Worm (Caenorhabditis elegans) whole organism, late embryonic: ENCODE data around the gene F13H8.11.

Experiments used
- Y22D7AL.16 ChIP-seq: sonication (generic microtip); optimal IDR thresholded peaks from 2 replicates; lab custom pipeline; 2016; ENCODE audit warnings: missing genetic modification characterization, missing compliant biosample characterization
- ceh-22 ChIP-seq: sonication (generic microtip); optimal IDR thresholded peaks from 2 replicates; lab custom pipeline; 2017; ENCODE audit warnings: missing biosample characterization, missing genetic modification characterization
- pag-3 ChIP-seq: sonication (generic microtip); optimal IDR thresholded peaks from 2 replicates; lab custom pipeline; 2016; ENCODE audit warnings: missing compliant biosample characterization, missing genetic modification characterization, borderline replicate concordance

- TF ChIP-seq Y22D7AL.16 (tag; lab: Kevin White, UChicago) (no peak), pag-3 (tag; lab: Kevin White, UChicago) (no peak), ceh-22 (tag; lab: Kevin White, UChicago) (no peak)
These were observed 8.9 kb downstream of the F13H8.11 start, which contains the start of gene phb-2 for ce11 chrII:6250782-6251461.
